Fruit fly (Drosophila melanogaster) whole organism, embryonic: ENCODE data around the gene CG7054.

Experiments
- Antp ChIP-seq: fragments of 200-800 bp; sonication (Bioruptor generic); optimal IDR thresholded peaks from 3 replicates; lab custom pipeline; 2016; ENCODE audit warnings: missing biosample characterization, missing genetic modification characterization
- Bteb2 ChIP-seq: fragments of 200-800 bp; sonication (Bioruptor generic); optimal IDR thresholded peaks from 2 replicates; lab custom pipeline; 2016; ENCODE audit warnings: missing biosample characterization, missing genetic modification characterization
- CG10147 ChIP-seq: fragments of 200-800 bp; sonication (Bioruptor generic); optimal IDR thresholded peaks from 2 replicates; lab custom pipeline; 2019; ENCODE audit warnings: missing biosample characterization, mild to moderate bottlenecking, missing genetic modification characterization, moderate library complexity
- CG1024 ChIP-seq: fragments of 200-800 bp; sonication (Bioruptor generic); IDR thresholded peaks from 2 replicates; pipeline ENCODE4 v1.3.6; 2022; ENCODE audit warnings: missing biosample characterization, missing genetic modification characterization
- CG10462 ChIP-seq: fragments of 200-800 bp; sonication (Bioruptor generic); optimal IDR thresholded peaks from 2 replicates; lab custom pipeline; 2016; ENCODE audit warnings: missing biosample characterization, missing genetic modification characterization
- CG11085 ChIP-seq: fragments of 200-800 bp; sonication (Bioruptor generic); IDR thresholded peaks from 2 replicates; pipeline ENCODE4 v1.3.6; 2022; ENCODE audit warnings: missing biosample characterization, missing genetic modification characterization
- CG11456 ChIP-seq: fragments of 200-800 bp; sonication (Bioruptor generic); IDR thresholded peaks from 3 replicates; pipeline ENCODE4 v1.3.6; 2022; ENCODE audit warnings: missing biosample characterization, missing genetic modification characterization
- CG11695 ChIP-seq: fragments of 200-800 bp; sonication (Bioruptor generic); IDR thresholded peaks from 3 replicates; pipeline ENCODE4 v1.3.6; 2022; ENCODE audit warnings: missing biosample characterization, missing genetic modification characterization
- CG12659 ChIP-seq: fragments of 200-800 bp; sonication (Bioruptor generic); optimal IDR thresholded peaks from 3 replicates; lab custom pipeline; 2017; ENCODE audit warnings: mild to moderate bottlenecking, missing biosample characterization, missing genetic modification reagents, missing genetic modification characterization
- CG1647 ChIP-seq: fragments of 200-800 bp; sonication (Bioruptor generic); optimal IDR thresholded peaks from 3 replicates; lab custom pipeline; 2016; ENCODE audit warnings: missing biosample characterization, missing genetic modification characterization
- CG1792 ChIP-seq: fragments of 200-800 bp; sonication (Bioruptor generic); optimal IDR thresholded peaks from 2 replicates; lab custom pipeline; 2016; ENCODE audit warnings: missing biosample characterization, missing genetic modification characterization
- CG31365 ChIP-seq: fragments of 200-800 bp; sonication (Bioruptor generic); optimal IDR thresholded peaks from 2 replicates; lab custom pipeline; 2018; ENCODE audit warnings: missing biosample characterization, mild to moderate bottlenecking, missing genetic modification characterization
- CG32532 ChIP-seq: fragments of 200-800 bp; sonication (Bioruptor generic); IDR thresholded peaks from 2 replicates; pipeline ENCODE4 v1.3.6; 2022; ENCODE audit warnings: missing biosample characterization, missing genetic modification characterization
- CG33557 ChIP-seq: fragments of 200-800 bp; sonication (Bioruptor generic); optimal IDR thresholded peaks from 2 replicates; lab custom pipeline; 2019; ENCODE audit warnings: missing biosample characterization, mild to moderate bottlenecking, missing genetic modification characterization, moderate library complexity
- CG3726 ChIP-seq: fragments of 200-800 bp; sonication (Bioruptor generic); IDR thresholded peaks from 3 replicates; pipeline ENCODE4, ENCODE4 v1.3.6; 2022; ENCODE audit warnings: missing biosample characterization, missing genetic modification characterization
- CG4282 ChIP-seq: fragments of 200-800 bp; sonication (Bioruptor generic); optimal IDR thresholded peaks from 2 replicates; lab custom pipeline; 2016; ENCODE audit warnings: missing biosample characterization, missing genetic modification characterization
- CG5180 ChIP-seq: fragments of 200-800 bp; sonication (Bioruptor generic); optimal IDR thresholded peaks from 3 replicates; lab custom pipeline; 2017; ENCODE audit warnings: missing biosample characterization, missing genetic modification characterization, mild to moderate bottlenecking, moderate library complexity, missing genetic modification reagents
- CG6272 ChIP-seq: fragments of 200-800 bp; sonication (Bioruptor generic); IDR thresholded peaks from 2 replicates; pipeline ENCODE4 v1.3.6; 2022; ENCODE audit warnings: missing biosample characterization, missing genetic modification characterization
- CG6791 ChIP-seq: fragments of 200-800 bp; sonication (Bioruptor generic); IDR thresholded peaks from 3 replicates; pipeline ENCODE4 v1.3.6; 2022; ENCODE audit warnings: missing biosample characterization, missing genetic modification characterization; ENCODE audit not compliant: partially characterized antibody
- D ChIP-seq, 2 experiments: fragments of 200-800 bp in 1 of 2; fragments of >200 bp in 1 of 2; sonication (Bioruptor generic) in 1 of 2; optimal IDR thresholded peaks; 2 replicates in 1 of 2; 3 replicates in 1 of 2; lab custom pipeline; 2017; ENCODE audit warnings: mild to moderate bottlenecking in 1 of 2, missing biosample characterization in 1 of 2, missing genetic modification characterization in 1 of 2, missing genetic modification reagents in 1 of 2
- Fer1 ChIP-seq: fragments of 200-800 bp; sonication (Bioruptor generic); optimal IDR thresholded peaks from 2 replicates; lab custom pipeline; 2017; ENCODE audit warnings: missing biosample characterization, mild to moderate bottlenecking, missing genetic modification characterization
- HLH4C ChIP-seq: fragments of 200-800 bp; sonication (Bioruptor generic); IDR thresholded peaks from 3 replicates; pipeline ENCODE4 v1.3.6; 2022; ENCODE audit warnings: missing biosample characterization, missing genetic modification characterization; ENCODE audit not compliant: partially characterized antibody
- Mes4 ChIP-seq: fragments of 200-800 bp; sonication (Bioruptor generic); optimal IDR thresholded peaks from 2 replicates; lab custom pipeline; 2016; ENCODE audit warnings: missing biosample characterization, missing genetic modification characterization
- NK7.1 ChIP-seq: fragments of 200-800 bp; sonication (Bioruptor generic); optimal IDR thresholded peaks from 3 replicates; lab custom pipeline; 2016; ENCODE audit warnings: missing biosample characterization, missing genetic modification characterization
- Optix ChIP-seq: fragments of 200-800 bp; sonication (Bioruptor generic); IDR thresholded peaks from 3 replicates; pipeline ENCODE4 v1.3.6; 2022; ENCODE audit warnings: missing biosample characterization, missing genetic modification characterization
- Ravus ChIP-seq: fragments of 200-800 bp; sonication (Bioruptor generic); IDR thresholded peaks from 2 replicates; pipeline ENCODE4 v1.3.6; 2022; ENCODE audit warnings: missing biosample characterization, missing genetic modification characterization
- Rx ChIP-seq: fragments of 200-800 bp; sonication (Bioruptor generic); IDR thresholded peaks from 2 replicates; pipeline ENCODE4 v1.3.6; 2022; ENCODE audit warnings: missing biosample characterization, missing genetic modification characterization
- Sox100B ChIP-seq: fragments of 200-800 bp; sonication (Bioruptor generic); optimal IDR thresholded peaks from 3 replicates; lab custom pipeline; 2018; ENCODE audit warnings: missing biosample characterization, mild to moderate bottlenecking, missing genetic modification characterization
- Sry-δ ChIP-seq: fragments of 200-800 bp; sonication (Bioruptor generic); optimal IDR thresholded peaks from 2 replicates; lab custom pipeline; 2016; ENCODE audit warnings: missing biosample characterization, missing genetic modification characterization
- Trl ChIP-seq, 3 experiments: fragments of >200 bp in 2 of 3; fragments of 200-800 bp in 1 of 3; sonication (Bioruptor generic) in 1 of 3; optimal IDR thresholded peaks; 2 replicates in 1 of 3; 3 replicates in 2 of 3; lab custom pipeline; 2016 to 2017; ENCODE audit warnings: missing biosample characterization in 1 of 3, missing genetic modification characterization in 1 of 3
- Usf ChIP-seq: fragments of 200-800 bp; sonication (Bioruptor generic); optimal IDR thresholded peaks from 2 replicates; lab custom pipeline; 2017; ENCODE audit warnings: missing genotype, missing biosample characterization, missing genetic modification characterization
- YL-1 ChIP-seq: fragments of 200-800 bp; sonication (Bioruptor generic); optimal IDR thresholded peaks from 3 replicates; lab custom pipeline; 2017; ENCODE audit warnings: missing biosample characterization, mild to moderate bottlenecking, missing genetic modification characterization
- abd-A ChIP-seq: fragments of 200-800 bp; sonication (Bioruptor generic); optimal IDR thresholded peaks from 3 replicates; lab custom pipeline; 2019; ENCODE audit warnings: missing biosample characterization, mild to moderate bottlenecking, missing genetic modification characterization, moderate library complexity
- chif ChIP-seq, 2 experiments: fragments of 200-800 bp; sonication (Bioruptor generic); optimal IDR thresholded peaks; 3 replicates each; lab custom pipeline; 2016; ENCODE audit warnings: missing biosample characterization in 2 of 2, missing genetic modification characterization in 2 of 2
- emc ChIP-seq: fragments of 200-800 bp; sonication (Bioruptor generic); optimal IDR thresholded peaks from 2 replicates; lab custom pipeline; 2016; ENCODE audit warnings: missing biosample characterization, missing genetic modification characterization
- fd64A ChIP-seq: fragments of 200-800 bp; sonication (Bioruptor generic); optimal IDR thresholded peaks from 3 replicates; lab custom pipeline; 2018; ENCODE audit warnings: missing biosample characterization, mild to moderate bottlenecking, missing genetic modification characterization
- hbn ChIP-seq: fragments of 200-800 bp; sonication (Bioruptor generic); IDR thresholded peaks from 2 replicates; pipeline ENCODE4 v1.3.6; 2022; ENCODE audit warnings: missing biosample characterization, missing genetic modification characterization; ENCODE audit not compliant: partially characterized antibody
- ind ChIP-seq: fragments of 200-800 bp; sonication (Bioruptor generic); optimal IDR thresholded peaks from 3 replicates; lab custom pipeline; 2016; ENCODE audit warnings: missing biosample characterization, missing genetic modification characterization
- kah ChIP-seq: fragments of 200-800 bp; sonication (Bioruptor generic); optimal IDR thresholded peaks from 2 replicates; lab custom pipeline; 2018; ENCODE audit warnings: missing biosample characterization, mild to moderate bottlenecking, missing genetic modification characterization
- pb ChIP-seq: fragments of 200-800 bp; sonication (Bioruptor generic); optimal IDR thresholded peaks from 3 replicates; lab custom pipeline; 2016; ENCODE audit warnings: missing biosample characterization, missing genetic modification characterization
- phol ChIP-seq: fragments of 200-800 bp; sonication (Bioruptor generic); optimal IDR thresholded peaks from 3 replicates; lab custom pipeline; 2018; ENCODE audit warnings: missing biosample characterization, mild to moderate bottlenecking, missing genetic modification characterization, moderate library complexity
- psq ChIP-seq: fragments of 200-800 bp; sonication (Bioruptor generic); optimal IDR thresholded peaks from 2 replicates; lab custom pipeline; 2017; ENCODE audit warnings: missing biosample characterization, missing genetic modification characterization
- ranshi ChIP-seq: fragments of 200-800 bp; sonication (Bioruptor generic); IDR thresholded peaks from 2 replicates; pipeline ENCODE4 v1.3.6; 2022; ENCODE audit warnings: missing biosample characterization, missing genetic modification characterization
- sc ChIP-seq, 3 experiments: fragments of >200 bp in 2 of 3; fragments of 200-800 bp in 1 of 3; sonication (Bioruptor generic) in 1 of 3; optimal IDR thresholded peaks; 2 replicates in 2 of 3; 3 replicates in 1 of 3; lab custom pipeline; 2017; ENCODE audit warnings: mild to moderate bottlenecking in 1 of 3, missing biosample characterization in 1 of 3, missing genetic modification characterization in 1 of 3, missing genetic modification reagents in 1 of 3
- sim ChIP-seq: fragments of 200-800 bp; sonication (Bioruptor generic); IDR thresholded peaks from 2 replicates; pipeline ENCODE4 v1.3.6; 2022; ENCODE audit warnings: missing biosample characterization, missing genetic modification characterization
- stc ChIP-seq: fragments of 200-800 bp; sonication (Bioruptor generic); IDR thresholded peaks from 2 replicates; pipeline ENCODE4 v1.3.6; 2022; ENCODE audit warnings: missing biosample characterization, missing genetic modification characterization
- sug ChIP-seq: fragments of 200-800 bp; optimal IDR thresholded peaks from 2 replicates; lab custom pipeline; 2019; ENCODE audit warnings: missing biosample characterization, mild to moderate bottlenecking, missing genetic modification characterization, moderate library complexity
- trh ChIP-seq: fragments of 200-800 bp; sonication (Bioruptor generic); optimal IDR thresholded peaks from 2 replicates; lab custom pipeline; 2016; ENCODE audit warnings: missing biosample characterization, missing genetic modification characterization
- wor ChIP-seq: fragments of 200-800 bp; sonication (Bioruptor generic); IDR thresholded peaks from 2 replicates; pipeline ENCODE4 v1.3.6; 2022; ENCODE audit warnings: missing biosample characterization, missing genetic modification characterization
- zf30C ChIP-seq: fragments of 200-800 bp; sonication (Bioruptor generic); optimal IDR thresholded peaks from 3 replicates; lab custom pipeline; 2018; ENCODE audit warnings: missing biosample characterization, mild to moderate bottlenecking, missing genetic modification characterization

Gene CG7054

DNA sequence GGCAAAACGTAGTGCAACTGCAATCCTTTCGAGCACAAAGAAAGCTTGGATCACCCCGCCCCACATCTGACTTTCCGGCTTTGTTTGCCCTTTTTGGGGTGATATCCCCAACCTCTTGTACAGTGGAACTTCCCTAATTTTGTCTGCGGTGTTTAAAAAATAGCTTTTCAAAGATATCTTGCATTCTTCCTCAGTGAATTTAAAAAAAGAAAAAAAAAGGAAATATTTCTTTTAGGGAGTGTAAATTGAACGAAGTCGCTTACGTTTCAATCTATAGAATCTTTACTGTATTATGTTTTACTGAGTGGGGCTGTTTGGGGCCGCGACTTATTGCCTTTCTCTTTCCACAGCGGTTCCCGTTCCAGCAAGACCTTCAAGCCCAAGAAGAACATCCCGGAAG lies 43.2 kb upstream of the CG7054 start (continued):
- TF ChIP-seq Usf (no peak), ranshi (GFP tag; lab: Robert Waterston, UW) (peak; percentile 82), CG3726 (0 out of 3 replicates have a peak, but pooled peaks have one; percentile 32), Optix (GFP tag; lab: Robert Waterston, UW) (no peak), trh (GFP tag; lab: Kevin White, UChicago) (no peak), NK7.1 (GFP tag; lab: Kevin White, UChicago) (peak; percentile 46), CG1024 (GFP tag; lab: Robert Waterston, UW) (no peak), Rx (GFP tag; lab: Robert Waterston, UW) (0 out of 2 replicates have a peak, but pooled peaks have one; percentile 34), sc (optimal IDR thresholded peaks at IDR 0.05; lab: Kevin White, UChicago) (no peak), sc (GFP tag; optimal IDR thresholded peaks at IDR 0.05; lab: Kevin White, UChicago) (no peak), CG10462 (no peak), Fer1 (GFP tag; lab: Kevin White, UChicago) (peak; percentile 63), phol (tag; lab: Kevin White, UChicago) (peak; percentile 26), abd-A (tag; lab: Kevin White, UChicago) (no peak), Sox100B (no peak), Antp (peak; percentile 56), ind (GFP tag; lab: Kevin White, UChicago) (peak; percentile 62), chif (GFP tag; optimal IDR thresholded peaks at IDR 0.05; lab: Kevin White, UChicago) (peak; percentile 24 to 51), hbn (GFP tag; lab: Robert Waterston, UW) (no peak), YL-1 (GFP tag; lab: Kevin White, UChicago) (no peak), CG11695 (GFP tag; lab: Robert Waterston, UW) (peak; percentile 69), stc (GFP tag; lab: Robert Waterston, UW) (peak; percentile 80), CG11085 (peak; percentile 69), Bteb2 (GFP tag; lab: Kevin White, UChicago) (peak; percentile 34), Trl (optimal IDR thresholded peaks at IDR 0.05; lab: Kevin White, UChicago) (no peak), Trl (GFP tag; optimal IDR thresholded peaks at IDR 0.05; lab: Kevin White, UChicago) (peak; percentile 29), CG4282 (GFP tag; lab: Kevin White, UChicago) (no peak), CG31365 (tag; lab: Kevin White, UChicago) (no peak), CG10147 (no peak), sug (tag; lab: Kevin White, UChicago) (peak; percentile 26), CG12659 (GFP tag; lab: Kevin White, UChicago) (peak; percentile 44), Ravus (GFP tag; lab: Robert Waterston, UW) (peak; percentile 43), fd64A (no peak), Mes4 (GFP tag; lab: Kevin White, UChicago) (peak; percentile 26), psq (GFP tag; lab: Kevin White, UChicago) (no peak), sim (GFP tag; lab: Robert Waterston, UW) (no peak), wor (GFP tag; lab: Robert Waterston, UW) (no peak), pb (peak; percentile 42), CG1792 (GFP tag; lab: Kevin White, UChicago) (peak; percentile 27), HLH4C (GFP tag; lab: Robert Waterston, UW) (no peak), CG32532 (GFP tag; lab: Robert Waterston, UW) (peak; percentile 85), Sry-δ (GFP tag; lab: Kevin White, UChicago) (no peak), CG5180 (GFP tag; lab: Kevin White, UChicago) (no peak), zf30C (no peak), CG1647 (GFP tag; lab: Kevin White, UChicago) (no peak), CG6272 (GFP tag; lab: Robert Waterston, UW) (0 out of 2 replicates have a peak, but pooled peaks have one; percentile 48), D (optimal IDR thresholded peaks at IDR 0.05; lab: Kevin White, UChicago) (no peak), D (GFP tag; optimal IDR thresholded peaks at IDR 0.05; lab: Kevin White, UChicago) (no peak), CG33557 (GFP tag; lab: Kevin White, UChicago) (peak; percentile 32), emc (GFP tag; lab: Kevin White, UChicago) (no peak), CG11456 (GFP tag; lab: Robert Waterston, UW) (peak; percentile 87), kah (GFP tag; lab: Kevin White, UChicago) (no peak), CG6791 (GFP tag; lab: Robert Waterston, UW) (no peak)
